6 fruit fly cellular contexts compared by ENCODE assay signal in genomic region chrX:13256967-13257366, dm6.
TF ChIP-seq lines count a peak whose summit lies in the region.

No protein-coding gene starts in this region.

- TF ChIP-seq CTCF in S2 (optimal IDR thresholded peaks at IDR 0.05; lab: Kevin White, UChicago): peak; percentile 33 to 46
- TF ChIP-seq CTCF in whole organism, embryonic (GFP tag; optimal IDR thresholded peaks at IDR 0.05; lab: Kevin White, UChicago): peak; percentile 55

TF ChIP-seq in whole organism, adult, 20 proteins besides CTCF, POLR2A, EP300 and RAD21:
- TF ChIP-seq CG7101 (tag; optimal IDR thresholded peaks at IDR 0.05; lab: Kevin White, UChicago) (peak; percentile 3), tj (GFP tag; optimal IDR thresholded peaks at IDR 0.05; lab: Kevin White, UChicago) (peak; percentile 49), CG5204 (GFP tag; optimal IDR thresholded peaks at IDR 0.05; lab: Kevin White, UChicago) (no peak), Clk (GFP tag; optimal IDR thresholded peaks at IDR 0.05; lab: Kevin White, UChicago) (no peak), pad (GFP tag; optimal IDR thresholded peaks at IDR 0.05; lab: Kevin White, UChicago) (peak; percentile 16), Mnt (GFP tag; optimal IDR thresholded peaks at IDR 0.05; lab: Kevin White, UChicago) (peak; percentile 42), bab1 (GFP tag; optimal IDR thresholded peaks at IDR 0.05; lab: Kevin White, UChicago) (peak; percentile 12)

TF ChIP-seq in whole organism, embryonic, 481 proteins besides CTCF, POLR2A, EP300 and RAD21 (continues in another document):
- TF ChIP-seq Med (GFP tag; lab: Kevin White, UChicago): peak; percentile 86
- TF ChIP-seq btn (GFP tag; optimal IDR thresholded peaks at IDR 0.05; lab: Kevin White, UChicago): no peak
- peak; percentile 11 for TF ChIP-seq CG10979 (tag; optimal IDR thresholded peaks at IDR 0.05; lab: Kevin White, UChicago)
- TF ChIP-seq sd (tag; optimal IDR thresholded peaks at IDR 0.05; lab: Kevin White, UChicago): peak; percentile 24
- TF ChIP-seq CG15514 (GFP tag; optimal IDR thresholded peaks at IDR 0.05; lab: Kevin White, UChicago): peak; percentile 44
- no peak for TF ChIP-seq p53 (GFP tag; optimal IDR thresholded peaks at IDR 0.05; lab: Kevin White, UChicago)
- TF ChIP-seq dm (GFP tag; optimal IDR thresholded peaks at IDR 0.05; lab: Kevin White, UChicago): no peak
- peak; percentile 83 for TF ChIP-seq sens (GFP tag; lab: Kevin White, UChicago)
- TF ChIP-seq slbo (GFP tag; IDR thresholded peaks at IDR 0.05; lab: Robert Waterston, UW): peak; percentile 26; the same call in 1 of the 2 replicates
- no peak for TF ChIP-seq gcm2 (GFP tag; optimal IDR thresholded peaks at IDR 0.05; lab: Kevin White, UChicago)
- no peak for TF ChIP-seq CG1233 (GFP tag; optimal IDR thresholded peaks at IDR 0.05; lab: Kevin White, UChicago)
- TF ChIP-seq CG8290 (GFP tag; optimal IDR thresholded peaks at IDR 0.05; lab: Kevin White, UChicago): peak; percentile 67
- TF ChIP-seq CG8290 (tag; optimal IDR thresholded peaks at IDR 0.05; lab: Kevin White, UChicago): peak in 1 of 2 experiments; percentile 91
- no peak for TF ChIP-seq CG17328 (GFP tag; IDR thresholded peaks at IDR 0.05; lab: Robert Waterston, UW)
- TF ChIP-seq Bgb (GFP tag; IDR thresholded peaks at IDR 0.05; lab: Robert Waterston, UW; ENCODE audit: partially characterized antibody): peak; percentile 53
- TF ChIP-seq Scr (GFP tag; IDR thresholded peaks at IDR 0.05; lab: Robert Waterston, UW; ENCODE audit: partially characterized antibody): no peak; the same call in 1 of the 2 replicates
- TF ChIP-seq gsb-n (tag; optimal IDR thresholded peaks at IDR 0.05; lab: Kevin White, UChicago): no peak
- no peak for TF ChIP-seq CG15696 (tag; optimal IDR thresholded peaks at IDR 0.05; lab: Kevin White, UChicago)
- TF ChIP-seq Meics (GFP tag; optimal IDR thresholded peaks at IDR 0.05; lab: Kevin White, UChicago): peak; percentile 32
- peak; percentile 41 for TF ChIP-seq Dp (GFP tag; optimal IDR thresholded peaks at IDR 0.05; lab: Kevin White, UChicago)
- peak; percentile 2 for TF ChIP-seq Spps (tag; optimal IDR thresholded peaks at IDR 0.05; lab: Kevin White, UChicago)

TF ChIP-seq in whole organism, prepupa, 60 proteins besides CTCF, POLR2A, EP300 and RAD21 (continues in another document):
- TF ChIP-seq fd85E (GFP tag; optimal IDR thresholded peaks at IDR 0.05; lab: Kevin White, UChicago): no peak
- no peak for TF ChIP-seq svp (GFP tag; lab: Kevin White, UChicago)
- TF ChIP-seq CG7368 (GFP tag; optimal IDR thresholded peaks at IDR 0.05; lab: Kevin White, UChicago): no peak
- no peak for TF ChIP-seq CG4318 (GFP tag; optimal IDR thresholded peaks at IDR 0.05; lab: Kevin White, UChicago)
- TF ChIP-seq fd59A (GFP tag; optimal IDR thresholded peaks at IDR 0.05; lab: Kevin White, UChicago): no peak
- TF ChIP-seq lz (GFP tag; optimal IDR thresholded peaks at IDR 0.05; lab: Kevin White, UChicago): no peak
- no peak for TF ChIP-seq Gug (GFP tag; IDR thresholded peaks at IDR 0.05; lab: Robert Waterston, UW)
- TF ChIP-seq CG32006 (GFP tag; optimal IDR thresholded peaks at IDR 0.05; lab: Kevin White, UChicago): no peak
- TF ChIP-seq CG6276 (GFP tag; optimal IDR thresholded peaks at IDR 0.05; lab: Kevin White, UChicago): no peak
- peak; percentile 78 for TF ChIP-seq Eip78C (GFP tag; lab: Kevin White, UChicago)
- no peak for TF ChIP-seq CG10631 (GFP tag; optimal IDR thresholded peaks at IDR 0.05; lab: Kevin White, UChicago)
- no peak for TF ChIP-seq Sox102F (GFP tag; optimal IDR thresholded peaks at IDR 0.05; lab: Kevin White, UChicago)
- no peak for TF ChIP-seq CG1621 (tag; optimal IDR thresholded peaks at IDR 0.05; lab: Kevin White, UChicago)
- TF ChIP-seq CG6854 (GFP tag; optimal IDR thresholded peaks at IDR 0.05; lab: Kevin White, UChicago): no peak
- no peak for TF ChIP-seq topi (GFP tag; optimal IDR thresholded peaks at IDR 0.05; lab: Kevin White, UChicago)
- TF ChIP-seq Eip75B (GFP tag; optimal IDR thresholded peaks at IDR 0.05; lab: Kevin White, UChicago): peak; percentile 1
- peak; percentile 36 for TF ChIP-seq dsx (GFP tag; optimal IDR thresholded peaks at IDR 0.05; lab: Kevin White, UChicago; ENCODE audit: poor library complexity, severe bottlenecking)
- peak; percentile 31 to 43 for TF ChIP-seq ss (GFP tag; optimal IDR thresholded peaks at IDR 0.05; lab: Kevin White, UChicago)
- TF ChIP-seq CG9139 (GFP tag; optimal IDR thresholded peaks at IDR 0.05; lab: Kevin White, UChicago): no peak
- TF ChIP-seq Eip93F (GFP tag; optimal IDR thresholded peaks at IDR 0.05; lab: Kevin White, UChicago): no peak
- TF ChIP-seq CG6792 (GFP tag; optimal IDR thresholded peaks at IDR 0.05; lab: Kevin White, UChicago): no peak
- TF ChIP-seq CG15336 (GFP tag; IDR thresholded peaks at IDR 0.05; lab: Robert Waterston, UW): peak; percentile 31; the same call in 1 of the 2 replicates
- TF ChIP-seq CG8319 (GFP tag; optimal IDR thresholded peaks at IDR 0.05; lab: Kevin White, UChicago): no peak

TF ChIP-seq in whole organism, pupa, 21 proteins besides CTCF, POLR2A, EP300 and RAD21:
- TF ChIP-seq D1 (tag; optimal IDR thresholded peaks at IDR 0.05; lab: Kevin White, UChicago) (no peak), CG17806 (tag; optimal IDR thresholded peaks at IDR 0.05; lab: Kevin White, UChicago) (no peak), Snoo (tag; optimal IDR thresholded peaks at IDR 0.05; lab: Kevin White, UChicago) (no peak), CG12605 (GFP tag; IDR thresholded peaks at IDR 0.05; lab: Robert Waterston, UW) (peak; percentile 53), rn (GFP tag; IDR thresholded peaks at IDR 0.05; lab: Robert Waterston, UW) (no peak), CG9948 (tag; optimal IDR thresholded peaks at IDR 0.05; lab: Kevin White, UChicago) (no peak), CG15710 (tag; optimal IDR thresholded peaks at IDR 0.05; lab: Kevin White, UChicago) (no peak), CG13204 (GFP tag; optimal IDR thresholded peaks at IDR 0.05; lab: Kevin White, UChicago) (no peak), Ets98B (GFP tag; IDR thresholded peaks at IDR 0.05; lab: Robert Waterston, UW) (0 out of 2 replicates have a peak, but pooled peaks have one; percentile 25), CG8301 (tag; optimal IDR thresholded peaks at IDR 0.05; lab: Kevin White, UChicago) (no peak), CG14655 (GFP tag; optimal IDR thresholded peaks at IDR 0.05; lab: Kevin White, UChicago) (no peak), CG4496 (GFP tag; IDR thresholded peaks at IDR 0.05; lab: Robert Waterston, UW) (peak; percentile 59; the same call in 1 of the 3 replicates), CG8159 (tag; optimal IDR thresholded peaks at IDR 0.05; lab: Kevin White, UChicago) (no peak), CG32121 (GFP tag; IDR thresholded peaks at IDR 0.05; lab: Robert Waterston, UW) (0 out of 2 replicates have a peak, but pooled peaks have one; percentile 10), fd96Ca (GFP tag; IDR thresholded peaks at IDR 0.05; lab: Robert Waterston, UW) (no peak), CG34367 (tag; optimal IDR thresholded peaks at IDR 0.05; lab: Kevin White, UChicago) (no peak), EcR (GFP tag; optimal IDR thresholded peaks at IDR 0.05; lab: Kevin White, UChicago) (no peak), Pif1B (GFP tag; optimal IDR thresholded peaks at IDR 0.05; lab: Kevin White, UChicago) (no peak), Pif1A (GFP tag; optimal IDR thresholded peaks at IDR 0.05; lab: Kevin White, UChicago) (no peak), gl (tag; optimal IDR thresholded peaks at IDR 0.05; lab: Kevin White, UChicago) (no peak)

TF ChIP-seq in whole organism, wandering third instar larva, 38 proteins besides CTCF, POLR2A, EP300 and RAD21 (continues in another document):
- no peak for TF ChIP-seq lola (GFP tag; optimal IDR thresholded peaks at IDR 0.05; lab: Kevin White, UChicago)
- TF ChIP-seq CG32264 (GFP tag; optimal IDR thresholded peaks at IDR 0.05; lab: Kevin White, UChicago): no peak
- no peak for TF ChIP-seq woc (GFP tag; optimal IDR thresholded peaks at IDR 0.05; lab: Kevin White, UChicago)
- TF ChIP-seq Rel (GFP tag; optimal IDR thresholded peaks at IDR 0.05; lab: Kevin White, UChicago): no peak
- TF ChIP-seq Rel (tag; optimal IDR thresholded peaks at IDR 0.05; lab: Kevin White, UChicago): no peak
- TF ChIP-seq h (GFP tag; optimal IDR thresholded peaks at IDR 0.05; lab: Kevin White, UChicago): no peak
- no peak for TF ChIP-seq CG9705 (GFP tag; optimal IDR thresholded peaks at IDR 0.05; lab: Kevin White, UChicago)
- TF ChIP-seq Sp1 (GFP tag; optimal IDR thresholded peaks at IDR 0.05; lab: Kevin White, UChicago): peak; percentile 9
- TF ChIP-seq N (GFP tag; optimal IDR thresholded peaks at IDR 0.05; lab: Kevin White, UChicago): peak; percentile 79
- peak; percentile 6 for TF ChIP-seq Dif (GFP tag; optimal IDR thresholded peaks at IDR 0.05; lab: Kevin White, UChicago; ENCODE audit: partially characterized antibody)
- TF ChIP-seq pan (optimal IDR thresholded peaks at IDR 0.05; lab: Kevin White, UChicago): no peak
- TF ChIP-seq rgr (GFP tag; optimal IDR thresholded peaks at IDR 0.05; lab: Kevin White, UChicago): no peak
- TF ChIP-seq Abd-B (GFP tag; optimal IDR thresholded peaks at IDR 0.05; lab: Kevin White, UChicago): no peak
- no peak for TF ChIP-seq foxo (GFP tag; optimal IDR thresholded peaks at IDR 0.05; lab: Kevin White, UChicago)
- TF ChIP-seq dmrt93B (GFP tag; optimal IDR thresholded peaks at IDR 0.05; lab: Kevin White, UChicago): no peak
- no peak for TF ChIP-seq Hr78 (GFP tag; optimal IDR thresholded peaks at IDR 0.05; lab: Kevin White, UChicago)
- no peak for TF ChIP-seq Vsx2 (GFP tag; optimal IDR thresholded peaks at IDR 0.05; lab: Kevin White, UChicago; ENCODE audit: partially characterized antibody)
- TF ChIP-seq Hnf4 (GFP tag; optimal IDR thresholded peaks at IDR 0.05; lab: Kevin White, UChicago): peak; percentile 2
- TF ChIP-seq OdsH (GFP tag; optimal IDR thresholded peaks at IDR 0.05; lab: Kevin White, UChicago): no peak
- TF ChIP-seq jim (GFP tag; optimal IDR thresholded peaks at IDR 0.05; lab: Kevin White, UChicago): no peak
- TF ChIP-seq HLH106 (tag; optimal IDR thresholded peaks at IDR 0.05; lab: Kevin White, UChicago): no peak
- no peak for TF ChIP-seq tai (GFP tag; optimal IDR thresholded peaks at IDR 0.05; lab: Kevin White, UChicago)
- TF ChIP-seq psq (GFP tag; optimal IDR thresholded peaks at IDR 0.05; lab: Kevin White, UChicago): no peak
- TF ChIP-seq ey (GFP tag; optimal IDR thresholded peaks at IDR 0.05; lab: Kevin White, UChicago): no peak
- TF ChIP-seq sv (GFP tag; optimal IDR thresholded peaks at IDR 0.05; lab: Kevin White, UChicago): no peak
- no peak for TF ChIP-seq Mio (GFP tag; optimal IDR thresholded peaks at IDR 0.05; lab: Kevin White, UChicago)
- no peak for TF ChIP-seq usp (GFP tag; optimal IDR thresholded peaks at IDR 0.05; lab: Kevin White, UChicago)
- no peak for TF ChIP-seq fru (GFP tag; optimal IDR thresholded peaks at IDR 0.05; lab: Kevin White, UChicago)
- no peak for TF ChIP-seq dsf (GFP tag; optimal IDR thresholded peaks at IDR 0.05; lab: Kevin White, UChicago; ENCODE audit: borderline replicate concordance)
- TF ChIP-seq sage (GFP tag; optimal IDR thresholded peaks at IDR 0.05; lab: Kevin White, UChicago): no peak
- TF ChIP-seq CrebA (GFP tag; optimal IDR thresholded peaks at IDR 0.05; lab: Kevin White, UChicago; ENCODE audit: borderline replicate concordance): no peak
